Worm (Caenorhabditis elegans): Measurements from ENCODE around the gene cyp-44A1.

- TF ChIP-seq ztf-11 (tag; optimal IDR thresholded peaks at IDR 0.05) (no peak), M03D4.4 (tag; optimal IDR thresholded peaks at IDR 0.05) (no peak), ceh-83 (GFP tag; optimal IDR thresholded peaks at IDR 0.05) (no peak), lsy-2 (tag; optimal IDR thresholded peaks at IDR 0.05) (no peak), elt-1 (tag; optimal IDR thresholded peaks at IDR 0.05; ENCODE audit: borderline replicate concordance, insufficient read depth) (no peak), unc-120 (tag; optimal IDR thresholded peaks at IDR 0.05; ENCODE audit: poor library complexity, severe bottlenecking) (no peak), nhr-12 (tag; optimal IDR thresholded peaks at IDR 0.05) (no peak), cnd-1 (tag; optimal IDR thresholded peaks at IDR 0.05) (no peak), elt-3 (tag; optimal IDR thresholded peaks at IDR 0.05) (no peak)
Measured at ce11 chrII:5549746-5550145, 45.9 kb downstream of the cyp-44A1 start, which contains the start of gene C17C3.6.

All from whole organism, mixed stage, embryonic.